Fruit fly (Drosophila melanogaster): ENCODE results near the gene Ube4A.
A peak's percentile ranks its signal among the peaks of the same experiment; 100 is the strongest.

The Ube4A gene

DNA sequence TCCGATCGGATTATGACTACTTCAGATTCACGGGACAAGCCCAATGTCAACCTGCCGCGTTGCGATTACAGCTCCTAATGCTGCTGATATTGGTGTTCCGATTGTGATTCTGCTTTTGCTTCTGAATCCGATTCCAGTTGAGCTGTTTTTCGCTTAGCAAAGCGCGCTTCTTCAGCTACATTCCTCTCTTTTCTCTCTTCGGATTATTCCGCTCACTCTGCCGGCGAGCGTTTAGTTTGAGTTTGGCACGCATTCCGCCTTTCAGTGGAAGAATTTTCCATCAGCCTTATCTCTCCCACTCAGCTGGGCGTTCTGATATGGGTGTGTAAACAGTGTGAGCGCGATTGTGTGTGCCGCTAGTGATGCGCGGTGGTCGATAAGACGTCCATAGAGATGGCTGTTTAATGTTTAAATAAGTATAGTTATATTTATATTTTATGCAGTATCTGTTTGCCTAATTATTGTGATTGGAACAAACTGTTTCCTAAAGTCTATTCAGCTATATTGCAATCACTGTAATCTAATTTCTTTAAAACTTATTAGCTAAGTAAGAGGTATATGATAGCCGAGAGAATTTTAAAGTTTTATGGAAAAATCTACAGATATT is 9.5 kb downstream of the Ube4A start, which contains the start of gene Galt (continued):
- TF ChIP-seq onecut (GFP tag; IDR thresholded peaks at IDR 0.05) (peak; percentile 28), CG16863 (GFP tag; optimal IDR thresholded peaks at IDR 0.05) (no peak), Rfx (GFP tag; IDR thresholded peaks at IDR 0.05) (peak; percentile 61), luna (GFP tag; optimal IDR thresholded peaks at IDR 0.05) (no peak), CG13624 (GFP tag; optimal IDR thresholded peaks at IDR 0.05) (no peak), CG33557 (GFP tag; optimal IDR thresholded peaks at IDR 0.05) (no peak), GATAe (GFP tag; conservative IDR thresholded peaks at IDR 0.05) (peak; percentile 57; the same call in 1 of the 2 replicates), bsh (GFP tag; optimal IDR thresholded peaks at IDR 0.05) (peak in 1 of 2 experiments; percentile 56), Camta (GFP tag; optimal IDR thresholded peaks at IDR 0.05) (no peak), CG8944 (GFP tag; optimal IDR thresholded peaks at IDR 0.05) (no peak), CG11695 (GFP tag; IDR thresholded peaks at IDR 0.05) (0 out of 3 replicates have a peak, but pooled peaks have one; percentile 31), inv (GFP tag; IDR thresholded peaks at IDR 0.05; ENCODE audit: partially characterized antibody) (peak; percentile 52; the same call in 1 of the 2 replicates), CG9437 (GFP tag; optimal IDR thresholded peaks at IDR 0.05) (peak; percentile 50), CG15073 (GFP tag; optimal IDR thresholded peaks at IDR 0.05) (no peak), CG6854 (GFP tag; optimal IDR thresholded peaks at IDR 0.05) (peak; percentile 50), ato (GFP tag; IDR thresholded peaks at IDR 0.05; ENCODE audit: partially characterized antibody) (peak; percentile 23; the same call in 1 of the 2 replicates), CG7357 (GFP tag; IDR thresholded peaks at IDR 0.05) (no peak), CG10543 (GFP tag; optimal IDR thresholded peaks at IDR 0.05) (peak; percentile 78), CG2129 (GFP tag; IDR thresholded peaks at IDR 0.05; ENCODE audit: partially characterized antibody) (no peak), H2.0 (GFP tag; IDR thresholded peaks at IDR 0.05) (peak; percentile 37; the same call in 1 of the 2 replicates), caup (GFP tag; optimal IDR thresholded peaks at IDR 0.05; ENCODE audit: severe bottlenecking) (peak; percentile 48), chm (GFP tag; IDR thresholded peaks at IDR 0.05) (peak; percentile 16; the same call in 1 of the 2 replicates), Bteb2 (GFP tag; optimal IDR thresholded peaks at IDR 0.05) (peak; percentile 2), fd102C (GFP tag; optimal IDR thresholded peaks at IDR 0.05) (no peak), CG1792 (GFP tag; optimal IDR thresholded peaks at IDR 0.05) (no peak), CG14860 (GFP tag; IDR thresholded peaks at IDR 0.05; ENCODE audit: partially characterized antibody) (peak; percentile 90), Aef1 (GFP tag; IDR thresholded peaks at IDR 0.05) (no peak), HLHmδ (GFP tag; optimal IDR thresholded peaks at IDR 0.05) (peak; percentile 54), Fer3 (tag; optimal IDR thresholded peaks at IDR 0.05) (peak; percentile 2), tgo (GFP tag; IDR thresholded peaks at IDR 0.05) (peak; percentile 39; the same call in 1 of the 3 replicates), B-H2 (GFP tag; optimal IDR thresholded peaks at IDR 0.05) (peak; percentile 44), CG33213 (GFP tag; optimal IDR thresholded peaks at IDR 0.05) (no peak), CG18619 (GFP tag; optimal IDR thresholded peaks at IDR 0.05) (no peak), Ets65A (GFP tag) (peak; percentile 82), HHEX (GFP tag; optimal IDR thresholded peaks at IDR 0.05) (peak; percentile 3), CG10654 (GFP tag; optimal IDR thresholded peaks at IDR 0.05) (no peak), CG12155 (GFP tag; optimal IDR thresholded peaks at IDR 0.05) (no peak), Opbp (GFP tag; IDR thresholded peaks at IDR 0.05; ENCODE audit: partially characterized antibody) (peak; percentile 62; the same call in 2 of the 3 replicates), CG4424 (GFP tag; optimal IDR thresholded peaks at IDR 0.05) (peak; percentile 17), hb (GFP tag; IDR thresholded peaks at IDR 0.05; ENCODE audit: partially characterized antibody) (peak; percentile 76), tna (GFP tag; IDR thresholded peaks at IDR 0.05; ENCODE audit: partially characterized antibody) (peak; percentile 76; the same call in 1 of the 2 replicates), CG16813 (GFP tag; IDR thresholded peaks at IDR 0.05; ENCODE audit: partially characterized antibody) (peak; percentile 82), CG31365 (tag; optimal IDR thresholded peaks at IDR 0.05) (no peak), Doc3 (GFP tag; IDR thresholded peaks at IDR 0.05; ENCODE audit: partially characterized antibody) (no peak; the same call in 1 of the 3 replicates), sqz (GFP tag; optimal IDR thresholded peaks at IDR 0.05) (no peak), nau (GFP tag; optimal IDR thresholded peaks at IDR 0.05) (no peak), Six4 (GFP tag; optimal IDR thresholded peaks at IDR 0.05) (no peak), knrl (GFP tag; IDR thresholded peaks at IDR 0.05; ENCODE audit: partially characterized antibody) (peak; percentile 54; the same call in 2 of the 3 replicates)
